Worm (Caenorhabditis elegans): Measurements from ENCODE around the gene ddx-23.
A peak's percentile ranks its signal among the peaks of the same experiment; 100 is the strongest.

The ddx-23 gene

DNA sequence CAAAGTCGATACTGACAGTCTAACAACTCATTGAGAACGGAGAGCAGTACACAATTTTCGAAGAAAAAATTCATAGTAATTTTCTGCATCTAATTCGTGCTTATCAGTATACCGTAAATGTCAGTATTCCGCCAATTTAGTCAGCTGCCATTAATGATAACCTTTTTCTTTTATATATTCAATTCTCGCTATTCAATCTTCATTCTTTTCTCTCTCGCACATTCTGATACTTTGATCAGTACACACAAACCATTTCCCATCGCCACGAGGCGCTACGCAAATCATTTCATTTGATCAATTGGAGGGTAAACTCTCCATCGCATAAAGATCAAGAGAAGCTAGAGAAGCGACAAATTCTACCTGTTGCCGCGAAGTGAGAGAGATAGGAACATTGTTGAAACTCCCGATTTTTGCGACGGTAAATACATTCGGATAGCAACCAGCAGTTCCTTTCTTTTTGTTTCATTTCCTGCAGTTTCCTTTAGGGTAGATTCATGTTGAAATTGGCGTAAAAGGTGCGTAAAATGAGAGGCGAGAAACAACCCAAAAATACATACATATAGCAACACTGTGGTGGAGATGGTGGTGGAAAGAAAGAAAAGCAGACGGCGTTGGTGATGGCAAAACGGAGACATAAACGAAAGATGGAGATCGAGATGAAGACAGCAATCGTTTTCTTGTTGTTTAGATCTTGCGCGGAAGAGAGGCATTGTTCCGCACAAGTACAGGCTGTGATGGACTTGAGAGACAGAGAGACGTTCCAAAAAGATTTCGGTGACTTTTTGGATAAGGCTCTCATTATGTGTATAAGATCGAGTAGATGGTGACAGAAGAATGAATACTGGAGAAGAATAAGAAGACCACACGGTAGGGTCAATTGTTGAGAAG, 14.7 kb downstream of the ddx-23 start (continued):
- TF ChIP-seq F57A8.1 (GFP tag; optimal IDR thresholded peaks at IDR 0.05) (no peak), rcor-1 (GFP tag; IDR thresholded peaks at IDR 0.05) (no peak), madf-10 (tag; optimal IDR thresholded peaks at IDR 0.05) (peak; percentile 41), zim-3 (tag; optimal IDR thresholded peaks at IDR 0.05) (no peak), ztf-18 (tag; optimal IDR thresholded peaks at IDR 0.05) (no peak), athp-1 (tag; optimal IDR thresholded peaks at IDR 0.05) (no peak), ztf-6 (GFP tag; IDR thresholded peaks at IDR 0.05) (no peak), egl-44 (GFP tag; IDR thresholded peaks at IDR 0.05) (0 out of 2 replicates have a peak, but pooled peaks have one; percentile 17), pha-4 (tag; optimal IDR thresholded peaks at IDR 0.05) (peak; percentile 66), nhr-179 (tag; optimal IDR thresholded peaks at IDR 0.05) (no peak), aptf-3 (GFP tag; IDR thresholded peaks at IDR 0.05) (no peak), F22D6.2 (tag; optimal IDR thresholded peaks at IDR 0.05) (no peak), him-1 (tag; optimal IDR thresholded peaks at IDR 0.05) (no peak), Y67H2A.10 (GFP tag; conservative IDR thresholded peaks at IDR 0.05) (no peak), cebp-1 (GFP tag; IDR thresholded peaks at IDR 0.05) (no peak), cebp-1 (tag; optimal IDR thresholded peaks at IDR 0.05) (peak; percentile 53), let-607 (tag; optimal IDR thresholded peaks at IDR 0.05) (peak in 1 of 2 experiments; percentile 64), sdz-38 (tag; optimal IDR thresholded peaks at IDR 0.05) (no peak)

DNA sequence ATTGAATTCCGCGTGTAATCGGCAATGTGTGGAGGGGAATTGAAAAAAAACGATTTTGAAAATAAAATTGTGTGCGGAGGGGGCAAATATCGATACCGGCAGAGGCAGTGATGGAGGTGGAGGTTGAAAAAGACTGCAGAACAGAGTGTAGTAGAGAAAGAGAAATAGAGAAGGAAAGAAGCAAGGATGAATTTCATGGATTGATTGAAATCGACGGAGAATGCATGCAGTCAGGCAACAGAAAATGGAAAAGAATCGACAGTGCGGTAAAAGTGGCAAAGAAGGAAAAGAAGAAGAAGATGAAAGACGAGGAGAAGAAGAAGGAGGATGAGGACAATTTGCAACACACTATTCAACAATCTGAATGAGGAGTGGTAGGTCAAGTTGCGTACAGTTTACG, 16.3 kb downstream of the ddx-23 start, which contains the start of gene W04D12.1:
Gene W04D12.1, plus strand, starts transcription at position 111 of the 400 bp plus-strand sequence.
- TF ChIP-seq hmg-1.2 (GFP tag; IDR thresholded peaks at IDR 0.05) (peak; percentile 58; the same call in 1 of the 2 replicates), unc-130 (GFP tag; optimal IDR thresholded peaks at IDR 0.05) (no peak), F39B2.1 (GFP tag; IDR thresholded peaks at IDR 0.05) (no peak)

DNA sequence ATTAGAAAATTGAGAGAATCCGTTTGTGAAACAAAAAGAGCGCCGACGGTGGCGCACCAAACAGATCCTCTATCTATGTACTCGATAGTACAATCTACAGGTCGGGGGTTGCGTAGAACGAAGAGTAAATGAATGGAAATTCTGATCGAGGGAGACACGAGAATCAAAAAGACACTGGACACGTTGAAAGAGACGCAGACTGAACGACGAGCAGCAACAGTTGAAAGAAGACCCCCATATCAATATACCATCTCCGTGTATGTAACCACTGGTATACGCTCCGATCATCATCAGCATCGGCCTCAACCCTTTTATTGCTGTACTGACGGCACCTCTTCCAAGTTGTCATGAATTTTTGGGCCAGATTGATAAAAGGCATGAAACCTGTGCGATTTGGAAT, 16.8 kb downstream of the ddx-23 start:
- TF ChIP-seq let-526 (GFP tag; IDR thresholded peaks at IDR 0.05) (0 out of 2 replicates have a peak, but pooled peaks have one; percentile 6), hmg-1.2 (GFP tag; IDR thresholded peaks at IDR 0.05) (peak; percentile 28; the same call in 1 of the 2 replicates), F37B4.10 (GFP tag; IDR thresholded peaks at IDR 0.05) (0 out of 2 replicates have a peak, but pooled peaks have one; percentile 28), B0035.1 (tag; optimal IDR thresholded peaks at IDR 0.05) (no peak)

DNA sequence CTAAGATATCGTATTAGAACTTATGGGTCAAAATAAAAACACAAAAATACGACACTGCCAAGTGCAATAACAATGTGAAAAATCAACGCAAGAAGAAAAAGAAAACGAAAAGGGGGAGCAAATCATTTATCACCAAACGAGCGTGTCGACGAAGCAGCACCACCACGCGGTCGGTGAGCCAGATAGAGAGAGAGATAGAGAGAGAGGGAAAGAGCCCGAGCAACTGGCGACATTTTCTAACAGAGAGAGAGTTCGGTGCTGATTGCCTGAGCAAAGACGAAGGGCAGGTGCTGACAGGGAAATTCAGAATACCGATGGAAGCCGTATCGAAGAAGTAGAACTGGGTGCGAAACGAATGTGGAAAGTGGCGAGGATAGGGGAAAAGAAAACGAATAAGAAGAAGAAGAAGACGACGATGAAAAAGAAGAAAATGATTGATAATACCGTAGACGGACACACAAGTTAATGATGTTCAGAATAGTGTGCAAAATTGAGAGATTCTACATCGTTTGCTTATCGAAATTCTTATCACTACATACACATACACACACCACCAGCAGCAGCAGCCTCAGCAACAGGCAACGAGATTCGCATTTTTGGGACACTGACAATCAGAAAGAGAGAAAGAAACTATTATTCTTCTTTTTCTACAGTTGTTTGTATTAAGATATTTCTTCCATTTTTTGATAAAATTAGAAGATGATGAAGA, 17.8 kb downstream of the ddx-23 start:
- peak; percentile 87 for TF ChIP-seq nhr-80 (tag; optimal IDR thresholded peaks at IDR 0.05)
- TF ChIP-seq B0336.3 (GFP tag; IDR thresholded peaks at IDR 0.05) = no peak
- TF ChIP-seq pha-4 (tag; optimal IDR thresholded peaks at IDR 0.05) = no peak
- TF ChIP-seq ztf-26 (tag; optimal IDR thresholded peaks at IDR 0.05) = peak; percentile 35
- TF ChIP-seq dox-1 (GFP tag; IDR thresholded peaks at IDR 0.05) = 0 out of 2 replicates have a peak, but pooled peaks have one; percentile 17
- no peak for TF ChIP-seq D2030.7 (GFP tag; IDR thresholded peaks at IDR 0.05)
- TF ChIP-seq nfyb-1 (GFP tag; IDR thresholded peaks at IDR 0.05) = no peak
- peak; percentile 69 for TF ChIP-seq zfh-2 (GFP tag; conservative IDR thresholded peaks at IDR 0.05)
- no peak for TF ChIP-seq cebp-1 (GFP tag; IDR thresholded peaks at IDR 0.05)
- peak; percentile 24 for TF ChIP-seq cebp-1 (tag; optimal IDR thresholded peaks at IDR 0.05)
- no peak for TF ChIP-seq die-1 (tag; optimal IDR thresholded peaks at IDR 0.05)
- TF ChIP-seq ztf-22 (GFP tag; optimal IDR thresholded peaks at IDR 0.05) = no peak
- no peak for TF ChIP-seq egl-44 (GFP tag; IDR thresholded peaks at IDR 0.05)
- TF ChIP-seq sdz-38 (tag; optimal IDR thresholded peaks at IDR 0.05) = no peak
- TF ChIP-seq ztf-25 (GFP tag; IDR thresholded peaks at IDR 0.05) = no peak
- no peak for TF ChIP-seq F10E7.11 (tag; optimal IDR thresholded peaks at IDR 0.05)
- TF ChIP-seq ZK185.1 (tag; optimal IDR thresholded peaks at IDR 0.05; ENCODE audit: poor library complexity, severe bottlenecking) = peak; percentile 36
- TF ChIP-seq lin-54 (GFP tag; optimal IDR thresholded peaks at IDR 0.05) = peak; percentile 8

Data from whole organism, young adult.